Fruit fly (Drosophila melanogaster): ENCODE data around the gene Es2.

The Es2 gene

DNA sequence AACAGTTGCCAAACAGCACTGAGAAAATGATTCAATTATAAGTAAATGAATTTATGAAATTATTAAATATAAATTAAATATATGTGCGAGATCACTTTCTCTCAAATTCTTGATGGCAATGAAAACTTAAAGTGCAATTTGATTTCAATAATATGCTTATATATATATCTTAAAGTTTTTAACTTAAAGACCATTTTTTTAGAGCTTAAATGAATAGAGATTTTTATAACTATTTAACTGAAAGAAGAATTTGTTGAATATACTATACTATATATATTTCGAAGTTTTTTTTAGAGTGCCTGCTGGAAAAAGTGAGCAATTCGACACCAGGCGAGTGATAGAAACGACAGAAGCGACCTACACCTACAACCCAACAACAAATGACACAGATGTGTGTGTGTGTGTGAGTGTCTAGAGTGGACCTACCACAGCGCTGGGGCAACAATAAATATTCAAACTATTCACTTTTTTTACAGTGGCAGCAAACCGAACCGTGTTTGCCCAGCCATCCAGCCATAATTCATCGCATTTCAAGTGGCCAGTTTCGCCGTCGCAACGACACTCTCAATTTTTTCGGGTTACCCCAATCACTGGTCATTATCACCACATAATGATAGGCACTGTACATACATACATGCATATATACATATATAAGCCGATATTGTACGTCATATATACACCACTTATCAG lies 16.3 kb upstream of the Es2 start (continued):
- TF ChIP-seq CG7928 (GFP tag; optimal IDR thresholded peaks at IDR 0.05) (no peak), grau (tag; optimal IDR thresholded peaks at IDR 0.05) (peak; percentile 81), CG7271 (tag; optimal IDR thresholded peaks at IDR 0.05) (peak; percentile 23), prd (optimal IDR thresholded peaks at IDR 0.05) (no peak), prd (GFP tag; IDR thresholded peaks at IDR 0.05) (peak; percentile 66), CG2875 (GFP tag; optimal IDR thresholded peaks at IDR 0.05) (no peak), bab2 (GFP tag; optimal IDR thresholded peaks at IDR 0.05) (no peak), dan (GFP tag; IDR thresholded peaks at IDR 0.05) (no peak), CG33557 (GFP tag; optimal IDR thresholded peaks at IDR 0.05) (peak; percentile 68), CG2199 (GFP tag; IDR thresholded peaks at IDR 0.05) (0 out of 3 replicates have a peak, but pooled peaks have one; percentile 30), so (GFP tag; IDR thresholded peaks at IDR 0.05) (0 out of 3 replicates have a peak, but pooled peaks have one; percentile 37), Dbx (GFP tag; IDR thresholded peaks at IDR 0.05) (0 out of 3 replicates have a peak, but pooled peaks have one; percentile 19), croc (GFP tag; conservative IDR thresholded peaks at IDR 0.05) (peak; percentile 51; the same call in 2 of the 3 replicates), Optix (GFP tag; IDR thresholded peaks at IDR 0.05) (no peak), kni (GFP tag; optimal IDR thresholded peaks at IDR 0.05) (no peak), Doc2 (GFP tag; IDR thresholded peaks at IDR 0.05) (no peak), fu2 (GFP tag; optimal IDR thresholded peaks at IDR 0.05) (no peak), CG17912 (GFP tag; optimal IDR thresholded peaks at IDR 0.05) (no peak), ap (GFP tag; IDR thresholded peaks at IDR 0.05) (0 out of 2 replicates have a peak, but pooled peaks have one; percentile 33), CG6175 (GFP tag; IDR thresholded peaks at IDR 0.05) (0 out of 3 replicates have a peak, but pooled peaks have one; percentile 51), CG3847 (GFP tag; IDR thresholded peaks at IDR 0.05) (0 out of 2 replicates have a peak, but pooled peaks have one; percentile 17), Spps (tag; optimal IDR thresholded peaks at IDR 0.05) (peak; percentile 61), hb (GFP tag; IDR thresholded peaks at IDR 0.05; ENCODE audit: partially characterized antibody) (no peak), unc-4 (GFP tag; IDR thresholded peaks at IDR 0.05; ENCODE audit: partially characterized antibody) (no peak), twi (tag; optimal IDR thresholded peaks at IDR 0.05) (peak; percentile 56), Sry-β (GFP tag; optimal IDR thresholded peaks at IDR 0.05) (no peak), corto (GFP tag; optimal IDR thresholded peaks at IDR 0.05) (no peak), Eip74EF (GFP tag; optimal IDR thresholded peaks at IDR 0.05) (no peak), CoRest (tag; optimal IDR thresholded peaks at IDR 0.05) (peak; percentile 77), lola (GFP tag; optimal IDR thresholded peaks at IDR 0.05) (peak in 1 of 3 experiments; percentile 83), D (optimal IDR thresholded peaks at IDR 0.05) (no peak), D (GFP tag; optimal IDR thresholded peaks at IDR 0.05) (no peak), abd-A (tag; optimal IDR thresholded peaks at IDR 0.05) (no peak), nmo (GFP tag; optimal IDR thresholded peaks at IDR 0.05) (peak; percentile 79), lov (optimal IDR thresholded peaks at IDR 0.05) (no peak), lov (GFP tag; IDR thresholded peaks at IDR 0.05) (no peak), CG4617 (GFP tag; optimal IDR thresholded peaks at IDR 0.05; ENCODE audit: borderline replicate concordance) (no peak), CG3838 (GFP tag; optimal IDR thresholded peaks at IDR 0.05) (no peak), CG3163 (GFP tag; optimal IDR thresholded peaks at IDR 0.05) (no peak), aop (GFP tag; IDR thresholded peaks at IDR 0.05) (no peak), nom (GFP tag; optimal IDR thresholded peaks at IDR 0.05) (no peak), pfk (GFP tag; optimal IDR thresholded peaks at IDR 0.05) (no peak), CG11696 (GFP tag; IDR thresholded peaks at IDR 0.05) (no peak), ERR (GFP tag; optimal IDR thresholded peaks at IDR 0.05) (no peak), CHES-1-like (GFP tag; optimal IDR thresholded peaks at IDR 0.05) (no peak), CG8388 (GFP tag; optimal IDR thresholded peaks at IDR 0.05) (peak; percentile 72), tna (GFP tag; IDR thresholded peaks at IDR 0.05; ENCODE audit: partially characterized antibody) (no peak), Hmx (GFP tag; optimal IDR thresholded peaks at IDR 0.05) (no peak), CG14710 (tag; optimal IDR thresholded peaks at IDR 0.05) (peak; percentile 82)
